Fruit fly (Drosophila melanogaster) whole organism, embryonic: ENCODE measurements around the gene bib.

Experiments
- Aef1 ChIP-seq: fragments of 200-800 bp; sonication (Bioruptor generic); IDR thresholded peaks from 3 replicates; pipeline ENCODE4 v1.3.6; 2022; ENCODE audit warnings: missing biosample characterization, missing genetic modification characterization
- Antp ChIP-seq: fragments of 200-800 bp; sonication (Bioruptor generic); optimal IDR thresholded peaks from 3 replicates; lab custom pipeline; 2016; ENCODE audit warnings: missing biosample characterization, missing genetic modification characterization
- CG10274 ChIP-seq: fragments of 200-800 bp; sonication (Bioruptor generic); optimal IDR thresholded peaks from 3 replicates; lab custom pipeline; 2017; ENCODE audit warnings: missing biosample characterization, mild to moderate bottlenecking, missing genetic modification characterization
- CG11560 ChIP-seq: fragments of 200-800 bp; sonication (Bioruptor generic); IDR thresholded peaks from 3 replicates; pipeline ENCODE4 v1.3.6; 2022; ENCODE audit warnings: missing biosample characterization, missing genetic modification characterization
- CG11696 ChIP-seq: fragments of 200-800 bp; sonication (Bioruptor generic); IDR thresholded peaks from 2 replicates; pipeline ENCODE4 v1.3.6; 2022; ENCODE audit warnings: missing biosample characterization, missing genetic modification characterization
- CG12155 ChIP-seq: fragments of 200-800 bp; sonication (Bioruptor generic); optimal IDR thresholded peaks from 3 replicates; lab custom pipeline; 2016; ENCODE audit warnings: missing biosample characterization, missing genetic modification characterization
- CG13894 ChIP-seq: fragments of 200-800 bp; sonication (Bioruptor generic); optimal IDR thresholded peaks from 3 replicates; lab custom pipeline; 2018; ENCODE audit warnings: missing biosample characterization, mild to moderate bottlenecking, missing genetic modification characterization, moderate library complexity
- CG14710 ChIP-seq: fragments of 200-800 bp; sonication (Bioruptor generic); optimal IDR thresholded peaks from 3 replicates; lab custom pipeline; 2019; ENCODE audit warnings: missing biosample characterization, mild to moderate bottlenecking, missing genetic modification characterization, moderate library complexity
- CG14860 ChIP-seq: fragments of 200-800 bp; sonication (Bioruptor generic); IDR thresholded peaks from 3 replicates; pipeline ENCODE4 v1.3.6; 2022; ENCODE audit warnings: missing biosample characterization, missing genetic modification characterization; ENCODE audit not compliant: partially characterized antibody
- CG1792 ChIP-seq: fragments of 200-800 bp; sonication (Bioruptor generic); optimal IDR thresholded peaks from 2 replicates; lab custom pipeline; 2016; ENCODE audit warnings: missing biosample characterization, missing genetic modification characterization
- CG18262 ChIP-seq: fragments of 200-800 bp; optimal IDR thresholded peaks from 3 replicates; lab custom pipeline; 2019; ENCODE audit warnings: missing biosample characterization, mild to moderate bottlenecking, missing genetic modification characterization, moderate library complexity
- CG2120 ChIP-seq: fragments of 200-800 bp; sonication (Bioruptor generic); optimal IDR thresholded peaks from 3 replicates; lab custom pipeline; 2016; ENCODE audit warnings: missing biosample characterization, missing genetic modification characterization
- CG4820 ChIP-seq: fragments of 200-800 bp; sonication (Bioruptor generic); optimal IDR thresholded peaks from 3 replicates; lab custom pipeline; 2016; ENCODE audit warnings: missing biosample characterization, missing genetic modification characterization
- CG6654 ChIP-seq: fragments of 200-800 bp; sonication (Bioruptor generic); optimal IDR thresholded peaks from 2 replicates; lab custom pipeline; 2017; ENCODE audit warnings: missing biosample characterization, mild to moderate bottlenecking, missing genetic modification characterization
- CG6854 ChIP-seq: fragments of 200-800 bp; sonication (Bioruptor generic); optimal IDR thresholded peaks from 3 replicates; lab custom pipeline; 2017; ENCODE audit warnings: missing biosample characterization, mild to moderate bottlenecking, missing genetic modification characterization
- CG8478 ChIP-seq: fragments of >200 bp; optimal IDR thresholded peaks from 2 replicates; lab custom pipeline; 2018
- CG9727 ChIP-seq: fragments of 200-800 bp; sonication (Bioruptor generic); optimal IDR thresholded peaks from 3 replicates; lab custom pipeline; 2017; ENCODE audit warnings: missing biosample characterization, mild to moderate bottlenecking, missing genetic modification characterization
- CG9817 ChIP-seq: fragments of 200-800 bp; sonication (Bioruptor generic); optimal IDR thresholded peaks from 2 replicates; lab custom pipeline; 2018; ENCODE audit warnings: missing biosample characterization, mild to moderate bottlenecking, missing genetic modification characterization, moderate library complexity
- CrebB ChIP-seq: fragments of 200-800 bp; sonication (Bioruptor generic); optimal IDR thresholded peaks from 3 replicates; lab custom pipeline; 2018; ENCODE audit warnings: missing biosample characterization, mild to moderate bottlenecking, missing genetic modification characterization
- Ets65A ChIP-seq: fragments of 200-800 bp; sonication (Bioruptor generic); peaks from one replicate; lab custom pipeline; 2016; ENCODE audit warnings: missing biosample characterization, missing genetic modification characterization
- Fer2 ChIP-seq: fragments of 200-800 bp; sonication (Bioruptor generic); optimal IDR thresholded peaks from 2 replicates; lab custom pipeline; 2018; ENCODE audit warnings: missing biosample characterization, mild to moderate bottlenecking, missing genetic modification characterization, moderate library complexity
- Hey ChIP-seq: fragments of 200-800 bp; sonication (Bioruptor generic); optimal IDR thresholded peaks from 3 replicates; lab custom pipeline; 2018; ENCODE audit warnings: missing biosample characterization, mild to moderate bottlenecking, missing genetic modification characterization
- HmgZ ChIP-seq: fragments of 200-800 bp; sonication (Bioruptor generic); optimal IDR thresholded peaks from 2 replicates; lab custom pipeline; 2018; ENCODE audit warnings: missing biosample characterization, mild to moderate bottlenecking, missing genetic modification characterization
- Jarid2 ChIP-seq: fragments of 200-800 bp; sonication (Bioruptor generic); optimal IDR thresholded peaks from 3 replicates; lab custom pipeline; 2017; ENCODE audit warnings: mild to moderate bottlenecking, missing biosample characterization, missing genetic modification reagents, missing genetic modification characterization
- Med ChIP-seq: fragments of 200-800 bp; sonication (Bioruptor generic); peaks from one replicate; lab custom pipeline; 2016; ENCODE audit warnings: missing biosample characterization, missing genetic modification characterization, mild to moderate bottlenecking, inconsistent platforms, moderate library complexity
- Mes4 ChIP-seq: fragments of 200-800 bp; sonication (Bioruptor generic); optimal IDR thresholded peaks from 2 replicates; lab custom pipeline; 2016; ENCODE audit warnings: missing biosample characterization, missing genetic modification characterization
- Sry-δ ChIP-seq: fragments of 200-800 bp; sonication (Bioruptor generic); optimal IDR thresholded peaks from 2 replicates; lab custom pipeline; 2016; ENCODE audit warnings: missing biosample characterization, missing genetic modification characterization
- TFAM ChIP-seq: fragments of 200-800 bp; sonication (Bioruptor generic); optimal IDR thresholded peaks from 2 replicates; lab custom pipeline; 2017; ENCODE audit warnings: missing biosample characterization, missing genetic modification characterization, inconsistent platforms
- Vsx1 ChIP-seq: fragments of 200-800 bp; sonication (Bioruptor generic); optimal IDR thresholded peaks from 2 replicates; lab custom pipeline; 2017; ENCODE audit warnings: missing biosample characterization, mild to moderate bottlenecking, missing genetic modification characterization, missing genetic modification reagents
- ato ChIP-seq: fragments of 200-800 bp; sonication (Bioruptor generic); IDR thresholded peaks from 2 replicates; pipeline ENCODE4 v1.3.6; 2022; ENCODE audit warnings: missing biosample characterization, missing genetic modification characterization; ENCODE audit not compliant: partially characterized antibody
- bcd ChIP-seq: fragments of 200-800 bp; sonication (Bioruptor generic); optimal IDR thresholded peaks from 2 replicates; lab custom pipeline; 2017; ENCODE audit warnings: missing biosample characterization, mild to moderate bottlenecking, missing genetic modification characterization
- chinmo ChIP-seq: fragments of 200-800 bp; sonication (Bioruptor generic); IDR thresholded peaks from 4 replicates; pipeline ENCODE4 v1.3.6; 2022; ENCODE audit warnings: missing biosample characterization, missing genetic modification characterization; ENCODE audit not compliant: partially characterized antibody
- ci ChIP-seq: fragments of 200-800 bp; sonication (Bioruptor generic); IDR thresholded peaks from 3 replicates; pipeline ENCODE4 v1.3.6; 2022; ENCODE audit warnings: missing biosample characterization, missing genetic modification characterization
- dmrt11E ChIP-seq: fragments of 200-800 bp; sonication (Bioruptor generic); optimal IDR thresholded peaks from 3 replicates; lab custom pipeline; 2018; ENCODE audit warnings: missing biosample characterization, mild to moderate bottlenecking, missing genetic modification characterization, moderate library complexity
- gfzf ChIP-seq: fragments of 200-800 bp; sonication (Bioruptor generic); optimal IDR thresholded peaks from 2 replicates; lab custom pipeline; 2016; ENCODE audit warnings: missing biosample characterization, mild to moderate bottlenecking, missing genetic modification characterization, moderate library complexity
- jigr1 ChIP-seq: fragments of 200-800 bp; sonication (Bioruptor generic); IDR thresholded peaks from 3 replicates; pipeline ENCODE4 v1.3.6; 2022; ENCODE audit warnings: missing biosample characterization, missing genetic modification characterization
- kah ChIP-seq: fragments of 200-800 bp; sonication (Bioruptor generic); optimal IDR thresholded peaks from 2 replicates; lab custom pipeline; 2018; ENCODE audit warnings: missing biosample characterization, mild to moderate bottlenecking, missing genetic modification characterization
- kni ChIP-seq: fragments of 200-800 bp; sonication (Bioruptor generic); optimal IDR thresholded peaks from 3 replicates; lab custom pipeline; 2017; ENCODE audit warnings: mild to moderate bottlenecking, missing biosample characterization, missing genetic modification reagents, missing genetic modification characterization
- mam ChIP-seq: fragments of 200-800 bp; sonication (Bioruptor generic); optimal IDR thresholded peaks from 3 replicates; lab custom pipeline; 2016; ENCODE audit warnings: missing biosample characterization, missing genetic modification characterization
- nerfin-1 ChIP-seq: fragments of 200-800 bp; sonication (Bioruptor generic); optimal IDR thresholded peaks from 3 replicates; lab custom pipeline; 2019; ENCODE audit warnings: missing biosample characterization, mild to moderate bottlenecking, missing genetic modification characterization, moderate library complexity
- oc ChIP-seq: fragments of 200-800 bp; sonication (Bioruptor generic); optimal IDR thresholded peaks from 2 replicates; lab custom pipeline; 2018; ENCODE audit warnings: missing biosample characterization, mild to moderate bottlenecking, missing genetic modification characterization, moderate library complexity
- pho ChIP-seq: fragments of 200-800 bp; sonication (Bioruptor generic); optimal IDR thresholded peaks from 2 replicates; lab custom pipeline; 2016; ENCODE audit warnings: missing biosample characterization, missing genetic modification characterization
- pros ChIP-seq: fragments of 200-800 bp; sonication (Bioruptor generic); optimal IDR thresholded peaks from 3 replicates; lab custom pipeline; 2019; ENCODE audit warnings: missing biosample characterization, mild to moderate bottlenecking, missing genetic modification characterization, moderate library complexity
- ro ChIP-seq: fragments of 200-800 bp; sonication (Bioruptor generic); IDR thresholded peaks from 2 replicates; pipeline ENCODE4 v1.3.6; 2022; ENCODE audit warnings: missing biosample characterization, missing genetic modification characterization
- seq ChIP-seq: fragments of 200-800 bp; sonication (Bioruptor generic); IDR thresholded peaks from 2 replicates; pipeline ENCODE4 v1.3.6; 2022; ENCODE audit warnings: missing biosample characterization, missing genetic modification characterization
- sim ChIP-seq: fragments of 200-800 bp; sonication (Bioruptor generic); IDR thresholded peaks from 2 replicates; pipeline ENCODE4 v1.3.6; 2022; ENCODE audit warnings: missing biosample characterization, missing genetic modification characterization
- sna ChIP-seq: fragments of 200-800 bp; sonication (Bioruptor generic); IDR thresholded peaks from 2 replicates; pipeline ENCODE4 v1.3.6; 2022; ENCODE audit warnings: missing biosample characterization, missing genetic modification characterization; ENCODE audit not compliant: partially characterized antibody
- tna ChIP-seq: fragments of 200-800 bp; sonication (Bioruptor generic); IDR thresholded peaks from 2 replicates; pipeline ENCODE4 v1.3.6; 2022; ENCODE audit warnings: missing biosample characterization, missing genetic modification characterization; ENCODE audit not compliant: partially characterized antibody
- trem ChIP-seq: fragments of 200-800 bp; optimal IDR thresholded peaks from 3 replicates; lab custom pipeline; 2019; ENCODE audit warnings: missing biosample characterization, mild to moderate bottlenecking, missing genetic modification characterization, moderate library complexity
- wek ChIP-seq: fragments of 200-800 bp; sonication (Bioruptor generic); optimal IDR thresholded peaks from 3 replicates; lab custom pipeline; 2018; ENCODE audit warnings: missing biosample characterization, mild to moderate bottlenecking, missing genetic modification characterization, moderate library complexity
- zen2 ChIP-seq: fragments of 200-800 bp; sonication (Bioruptor generic); IDR thresholded peaks from 3 replicates; pipeline ENCODE4 v1.3.6; 2022; ENCODE audit warnings: missing biosample characterization, missing genetic modification characterization; ENCODE audit not compliant: partially characterized antibody

bib gene

DNA sequence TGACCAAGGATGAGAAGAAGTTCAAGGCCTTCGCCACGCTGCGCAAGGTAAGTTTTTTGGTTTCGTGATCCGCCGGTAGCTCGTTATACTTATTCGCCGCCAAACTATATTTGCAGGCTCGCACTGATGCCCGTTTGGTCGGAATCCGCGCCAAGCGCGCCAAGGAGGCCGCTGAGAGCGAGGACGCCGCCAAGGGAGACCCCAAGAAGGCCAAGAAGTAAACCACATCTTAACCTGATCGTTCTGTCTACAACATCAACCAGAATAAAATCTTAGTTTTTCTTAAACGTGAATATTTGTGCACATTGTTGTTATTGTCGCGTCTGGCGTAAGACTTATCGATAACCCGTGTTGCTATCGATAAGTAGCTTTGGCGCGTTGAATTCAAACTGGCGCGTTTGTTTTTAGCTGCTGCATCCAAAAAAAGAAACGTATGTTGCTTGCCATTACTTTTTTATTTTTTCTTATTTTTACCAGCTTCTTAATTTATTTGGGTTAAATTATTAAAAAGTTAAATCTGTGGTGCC, 16.2 kb upstream of the bib start (continued):
- TF ChIP-seq CG18262 (tag; lab: Kevin White, UChicago) (no peak), zen2 (peak; percentile 44; the same call in 2 of the 3 replicates), CG4820 (no peak), CG14710 (no peak), Med (GFP tag; lab: Kevin White, UChicago) (peak; percentile 70), Aef1 (GFP tag; lab: Robert Waterston, UW) (no peak), CG11560 (no peak), sim (GFP tag; lab: Robert Waterston, UW) (no peak), Hey (tag; lab: Kevin White, UChicago) (no peak), sna (peak; percentile 71), TFAM (no peak), tna (GFP tag; lab: Robert Waterston, UW) (peak; percentile 31), chinmo (GFP tag; lab: Robert Waterston, UW) (0 out of 4 replicates have a peak, but pooled peaks have one; percentile 53), kni (GFP tag; lab: Kevin White, UChicago) (no peak), kah (GFP tag; lab: Kevin White, UChicago) (no peak), CG8478 (lab: Kevin White, UChicago) (no peak), CrebB (tag; lab: Kevin White, UChicago) (no peak), mam (GFP tag; lab: Kevin White, UChicago) (no peak), ato (GFP tag; lab: Robert Waterston, UW) (peak; percentile 70), CG10274 (GFP tag; lab: Kevin White, UChicago) (no peak), Fer2 (tag; lab: Kevin White, UChicago) (no peak), CG9727 (GFP tag; lab: Kevin White, UChicago) (no peak), CG1792 (no peak), CG6854 (no peak), dmrt11E (tag; lab: Kevin White, UChicago) (no peak), Jarid2 (GFP tag; lab: Kevin White, UChicago) (no peak), oc (tag; lab: Kevin White, UChicago) (no peak), Ets65A (GFP tag; lab: Kevin White, UChicago) (no peak), CG2120 (no peak), CG11696 (no peak), ro (GFP tag; lab: Robert Waterston, UW) (no peak), trem (tag; lab: Kevin White, UChicago) (peak; percentile 20), ci (no peak), CG12155 (GFP tag; lab: Kevin White, UChicago) (no peak), gfzf (GFP tag; lab: Kevin White, UChicago) (no peak), Antp (no peak), pho (GFP tag; lab: Kevin White, UChicago) (no peak), CG14860 (GFP tag; lab: Robert Waterston, UW) (0 out of 3 replicates have a peak, but pooled peaks have one; percentile 43), pros (GFP tag; lab: Kevin White, UChicago) (no peak), CG13894 (tag; lab: Kevin White, UChicago) (no peak), Vsx1 (no peak), bcd (GFP tag; lab: Kevin White, UChicago) (no peak), CG6654 (GFP tag; lab: Kevin White, UChicago) (no peak), nerfin-1 (tag; lab: Kevin White, UChicago) (no peak), CG9817 (tag; lab: Kevin White, UChicago) (no peak), jigr1 (GFP tag; lab: Robert Waterston, UW) (no peak), wek (GFP tag; lab: Kevin White, UChicago) (no peak), Mes4 (GFP tag; lab: Kevin White, UChicago) (no peak), seq (no peak), Sry-δ (GFP tag; lab: Kevin White, UChicago) (no peak), HmgZ (tag; lab: Kevin White, UChicago) (no peak)
